Worm (Caenorhabditis elegans): ENCODE data around the gene F21A3.2.

DNA sequence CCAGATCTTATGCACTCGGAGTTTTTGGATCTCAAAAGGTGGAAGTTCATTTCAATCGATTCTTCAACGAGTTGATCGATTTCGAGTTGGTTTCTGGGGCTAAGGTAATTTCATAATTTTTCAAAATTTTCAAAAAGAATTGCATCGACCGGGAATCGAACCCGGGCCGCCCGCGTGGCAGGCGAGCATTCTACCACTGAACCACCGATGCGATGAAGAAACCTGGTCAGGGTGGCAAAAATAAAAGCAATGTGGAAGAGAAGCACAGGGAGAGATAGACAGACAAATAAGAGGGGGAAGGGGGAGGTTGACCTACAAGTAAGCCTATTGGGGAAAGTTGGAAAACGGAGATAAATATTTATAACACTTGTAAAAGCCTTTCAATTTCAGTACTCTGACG, 28.7 kb downstream of the F21A3.2 start:
- peak; percentile 5 for TF ChIP-seq dao-5 (tag; optimal IDR thresholded peaks at IDR 0.05)
- TF ChIP-seq him-1 (tag; optimal IDR thresholded peaks at IDR 0.05): no peak
- no peak for TF ChIP-seq W03F9.2 (tag; optimal IDR thresholded peaks at IDR 0.05)
